Worm (Caenorhabditis elegans) whole organism, L2 larva: ENCODE results near the gene srw-109.

Experiments used
- nhr-6 ChIP-seq: fragments of 150-350 bp; optimal IDR thresholded peaks from 2 replicates; lab custom pipeline; 2014; ENCODE audit warnings: missing biosample characterization, missing genetic modification characterization
- skn-1 ChIP-seq: sonication (generic microtip); optimal IDR thresholded peaks from 2 replicates; lab custom pipeline; 2017; ENCODE audit warnings: missing biosample characterization, missing genetic modification characterization

- no peak for TF ChIP-seq skn-1 (tag; lab: Kevin White, UChicago)
- TF ChIP-seq nhr-6, result no peak
These were observed 18.8 kb upstream of the srw-109 start, which contains the start of gene F48G7.8 for ce11 chrV:627585-627984.
